Fruit fly (Drosophila melanogaster): Measurements from ENCODE around the gene dos.

Gene dos

dm6 chr3L:2586804-2587561 lies 2.2 kb upstream of the dos start, which contains the start of gene RpL8 (continued):
- TF ChIP-seq Meics (GFP tag; optimal IDR thresholded peaks at IDR 0.05), result peak; percentile 92
- TF ChIP-seq CG7839 (tag; optimal IDR thresholded peaks at IDR 0.05), result peak; percentile 77
- TF ChIP-seq CG3995 (GFP tag; optimal IDR thresholded peaks at IDR 0.05), result peak; percentile 72
- peak; percentile 78 for TF ChIP-seq CG14014 (GFP tag; IDR thresholded peaks at IDR 0.05)
- TF ChIP-seq grn (GFP tag; optimal IDR thresholded peaks at IDR 0.05), result peak; percentile 43
- TF ChIP-seq CG43689 (GFP tag; IDR thresholded peaks at IDR 0.05), result peak; percentile 70
- no peak for TF ChIP-seq cg (GFP tag; optimal IDR thresholded peaks at IDR 0.05)
- peak; percentile 34; the same call in 1 of the 2 replicates for TF ChIP-seq CG2129 (GFP tag; IDR thresholded peaks at IDR 0.05; ENCODE audit: partially characterized antibody)
- TF ChIP-seq Atf3 (GFP tag; optimal IDR thresholded peaks at IDR 0.05), result peak; percentile 74
- TF ChIP-seq eve (GFP tag; optimal IDR thresholded peaks at IDR 0.05), result peak in 1 of 2 experiments; percentile 9
- TF ChIP-seq zen2 (GFP tag; IDR thresholded peaks at IDR 0.05; ENCODE audit: partially characterized antibody), result no peak
- peak; percentile 74 for TF ChIP-seq CG1529 (GFP tag; optimal IDR thresholded peaks at IDR 0.05)
- peak; percentile 88 for TF ChIP-seq NFAT (GFP tag; IDR thresholded peaks at IDR 0.05)
- peak; percentile 11 for TF ChIP-seq Sin3A (optimal IDR thresholded peaks at IDR 0.05)
- TF ChIP-seq sqz (GFP tag; optimal IDR thresholded peaks at IDR 0.05), result peak; percentile 82
- TF ChIP-seq Camta (GFP tag; optimal IDR thresholded peaks at IDR 0.05), result peak; percentile 68
- peak; percentile 42; the same call in 1 of the 2 replicates for TF ChIP-seq rib (GFP tag; IDR thresholded peaks at IDR 0.05)
- TF ChIP-seq Rfx (GFP tag; IDR thresholded peaks at IDR 0.05), result peak; percentile 92
- TF ChIP-seq salm (tag; optimal IDR thresholded peaks at IDR 0.05), result peak; percentile 66
- no peak for TF ChIP-seq Doc2 (GFP tag; IDR thresholded peaks at IDR 0.05)
- peak; percentile 51 to 89 for TF ChIP-seq dpn (GFP tag; optimal IDR thresholded peaks at IDR 0.05)
- TF ChIP-seq CG31224 (GFP tag; IDR thresholded peaks at IDR 0.05), result peak; percentile 67
- peak; percentile 88 for TF ChIP-seq CG1024 (GFP tag; IDR thresholded peaks at IDR 0.05)
- peak; percentile 64 for TF ChIP-seq Max (GFP tag; optimal IDR thresholded peaks at IDR 0.05)
- TF ChIP-seq abd-A (tag; optimal IDR thresholded peaks at IDR 0.05), result no peak
- peak; percentile 97 for TF ChIP-seq HLHmδ (GFP tag; optimal IDR thresholded peaks at IDR 0.05)
- peak; percentile 79 for TF ChIP-seq HmgD (GFP tag; optimal IDR thresholded peaks at IDR 0.05)
- peak; percentile 34 for TF ChIP-seq CG4404 (GFP tag; IDR thresholded peaks at IDR 0.05)
- peak; percentile 87 for TF ChIP-seq CG3281 (GFP tag; optimal IDR thresholded peaks at IDR 0.05)
- peak; percentile 91 for TF ChIP-seq fd64A (GFP tag; optimal IDR thresholded peaks at IDR 0.05)
- peak; percentile 95 for TF ChIP-seq otp (GFP tag; IDR thresholded peaks at IDR 0.05)
- peak; percentile 98 for TF ChIP-seq Med (GFP tag)
- TF ChIP-seq Six4 (GFP tag; optimal IDR thresholded peaks at IDR 0.05), result peak; percentile 49
- peak; percentile 95 for TF ChIP-seq NfI (GFP tag; optimal IDR thresholded peaks at IDR 0.05)
- peak; percentile 90 for TF ChIP-seq CG13775 (GFP tag; optimal IDR thresholded peaks at IDR 0.05)
- TF ChIP-seq Dip2 (GFP tag; IDR thresholded peaks at IDR 0.05), result no peak
- TF ChIP-seq cato (GFP tag; optimal IDR thresholded peaks at IDR 0.05; ENCODE audit: borderline replicate concordance), result no peak
- TF ChIP-seq NC2β (GFP tag; optimal IDR thresholded peaks at IDR 0.05), result peak; percentile 91
- TF ChIP-seq ttk (GFP tag; IDR thresholded peaks at IDR 0.05), result peak; percentile 71
- TF ChIP-seq CG1792 (GFP tag; optimal IDR thresholded peaks at IDR 0.05), result peak; percentile 51
- peak; percentile 90 for TF ChIP-seq CG13296 (GFP tag; optimal IDR thresholded peaks at IDR 0.05)
- TF ChIP-seq zfh1 (GFP tag; IDR thresholded peaks at IDR 0.05), result peak; percentile 89
- TF ChIP-seq Antp (GFP tag; optimal IDR thresholded peaks at IDR 0.05), result peak; percentile 62
- TF ChIP-seq dan (GFP tag; IDR thresholded peaks at IDR 0.05), result no peak
- TF ChIP-seq CG17359 (tag; optimal IDR thresholded peaks at IDR 0.05), result peak; percentile 77
- TF ChIP-seq CG32767 (GFP tag; IDR thresholded peaks at IDR 0.05), result 0 out of 2 replicates have a peak, but pooled peaks have one; percentile 61
- peak; percentile 61 for TF ChIP-seq mam (GFP tag; optimal IDR thresholded peaks at IDR 0.05)
- peak; percentile 89 for TF ChIP-seq CG9932 (GFP tag; IDR thresholded peaks at IDR 0.05)
